Fruit fly (Drosophila melanogaster) whole organism, embryonic: ENCODE data around the gene CG32354.

Source experiments
- Aef1 ChIP-seq: fragments of 200-800 bp; sonication (Bioruptor generic); IDR thresholded peaks from 3 replicates; pipeline ENCODE4 v1.3.6; 2022; ENCODE audit warnings: missing biosample characterization, missing genetic modification characterization
- Atf-2 ChIP-seq: fragments of 200-800 bp; sonication (Bioruptor generic); optimal IDR thresholded peaks from 2 replicates; lab custom pipeline; 2016; ENCODE audit warnings: missing biosample characterization, missing genetic modification characterization
- CG10366 ChIP-seq: fragments of 200-800 bp; sonication (Bioruptor generic); IDR thresholded peaks from 2 replicates; pipeline ENCODE4 v1.3.6; 2022; ENCODE audit warnings: missing biosample characterization, missing genetic modification characterization
- CG10565 ChIP-seq: fragments of 200-800 bp; sonication (Bioruptor generic); optimal IDR thresholded peaks from 3 replicates; lab custom pipeline; 2016; ENCODE audit warnings: missing biosample characterization, mild to moderate bottlenecking, missing genetic modification characterization
- CG11398 ChIP-seq: fragments of 200-800 bp; sonication (Bioruptor generic); optimal IDR thresholded peaks from 2 replicates; lab custom pipeline; 2016; ENCODE audit warnings: missing biosample characterization, missing genetic modification characterization
- CG11560 ChIP-seq: fragments of 200-800 bp; sonication (Bioruptor generic); IDR thresholded peaks from 3 replicates; pipeline ENCODE4 v1.3.6; 2022; ENCODE audit warnings: missing biosample characterization, missing genetic modification characterization
- CG12744 ChIP-seq: fragments of 200-800 bp; sonication (Bioruptor generic); optimal IDR thresholded peaks from 2 replicates; lab custom pipeline; 2016; ENCODE audit warnings: missing biosample characterization, missing genetic modification characterization
- CG14050 ChIP-seq: fragments of 200-800 bp; sonication (Bioruptor generic); IDR thresholded peaks from 3 replicates; pipeline ENCODE4 v1.3.6; 2022; ENCODE audit warnings: missing biosample characterization, missing genetic modification characterization
- CG15601 ChIP-seq: fragments of 200-800 bp; sonication (Bioruptor generic); optimal IDR thresholded peaks from 3 replicates; lab custom pipeline; 2019; ENCODE audit warnings: missing biosample characterization, mild to moderate bottlenecking, missing genetic modification characterization, moderate library complexity
- CG17385 ChIP-seq: fragments of 200-800 bp; sonication (Bioruptor generic); optimal IDR thresholded peaks from 3 replicates; lab custom pipeline; 2018; ENCODE audit warnings: missing biosample characterization, mild to moderate bottlenecking, missing genetic modification characterization
- CG2712 ChIP-seq: fragments of 200-800 bp; optimal IDR thresholded peaks from 3 replicates; lab custom pipeline; 2019; ENCODE audit warnings: missing biosample characterization, mild to moderate bottlenecking, missing genetic modification characterization, moderate library complexity
- CG3065 ChIP-seq: fragments of 200-800 bp; sonication (Bioruptor generic); optimal IDR thresholded peaks from 2 replicates; lab custom pipeline; 2016; ENCODE audit warnings: missing biosample characterization, missing genetic modification characterization
- CG5245 ChIP-seq: fragments of 200-800 bp; sonication (Bioruptor generic); optimal IDR thresholded peaks from 3 replicates; lab custom pipeline; 2016; ENCODE audit warnings: missing biosample characterization, missing genetic modification characterization
- CG6254 ChIP-seq: fragments of 200-800 bp; sonication (Bioruptor generic); optimal IDR thresholded peaks from 3 replicates; lab custom pipeline; 2017; ENCODE audit warnings: mild to moderate bottlenecking, missing biosample characterization, missing genetic modification reagents, missing genetic modification characterization
- CG6654 ChIP-seq: fragments of 200-800 bp; sonication (Bioruptor generic); optimal IDR thresholded peaks from 2 replicates; lab custom pipeline; 2017; ENCODE audit warnings: missing biosample characterization, mild to moderate bottlenecking, missing genetic modification characterization
- CG6689 ChIP-seq: fragments of 200-800 bp; sonication (Bioruptor generic); IDR thresholded peaks from 2 replicates; pipeline ENCODE4 v1.3.6; 2022; ENCODE audit warnings: missing biosample characterization, missing genetic modification characterization
- CG6791 ChIP-seq: fragments of 200-800 bp; sonication (Bioruptor generic); IDR thresholded peaks from 3 replicates; pipeline ENCODE4 v1.3.6; 2022; ENCODE audit warnings: missing biosample characterization, missing genetic modification characterization; ENCODE audit not compliant: partially characterized antibody
- CG6854 ChIP-seq: fragments of 200-800 bp; sonication (Bioruptor generic); optimal IDR thresholded peaks from 3 replicates; lab custom pipeline; 2017; ENCODE audit warnings: missing biosample characterization, mild to moderate bottlenecking, missing genetic modification characterization
- CG8388 ChIP-seq: fragments of 200-800 bp; sonication (Bioruptor generic); optimal IDR thresholded peaks from 2 replicates; lab custom pipeline; 2019; ENCODE audit warnings: missing biosample characterization, mild to moderate bottlenecking, missing genetic modification characterization, moderate library complexity
- CG8765 ChIP-seq: fragments of 200-800 bp; sonication (Bioruptor generic); IDR thresholded peaks from 2 replicates; pipeline ENCODE4 v1.3.6; 2022; ENCODE audit warnings: missing biosample characterization, missing genetic modification characterization
- CG8924 ChIP-seq: fragments of 200-800 bp; optimal IDR thresholded peaks from 3 replicates; lab custom pipeline; 2019; ENCODE audit warnings: missing biosample characterization, mild to moderate bottlenecking, missing genetic modification characterization, moderate library complexity
- CG9727 ChIP-seq: fragments of 200-800 bp; sonication (Bioruptor generic); optimal IDR thresholded peaks from 3 replicates; lab custom pipeline; 2017; ENCODE audit warnings: missing biosample characterization, mild to moderate bottlenecking, missing genetic modification characterization
- CG9797 ChIP-seq: fragments of 200-800 bp; sonication (Bioruptor generic); optimal IDR thresholded peaks from 3 replicates; lab custom pipeline; 2018; ENCODE audit warnings: missing biosample characterization, mild to moderate bottlenecking, missing genetic modification characterization
- CoRest ChIP-seq: fragments of 200-800 bp; sonication (Bioruptor generic); optimal IDR thresholded peaks from 3 replicates; lab custom pipeline; 2018; ENCODE audit warnings: missing biosample characterization, mild to moderate bottlenecking, missing genetic modification characterization, moderate library complexity
- Deaf1 ChIP-seq: fragments of 200-800 bp; optimal IDR thresholded peaks from 3 replicates; lab custom pipeline; 2019; ENCODE audit warnings: missing biosample characterization, mild to moderate bottlenecking, missing genetic modification characterization, moderate library complexity
- Dll ChIP-seq: fragments of 200-800 bp; sonication (Bioruptor generic); IDR thresholded peaks from 4 replicates; pipeline ENCODE4 v1.3.6; 2022; ENCODE audit warnings: missing biosample characterization, missing genetic modification characterization; ENCODE audit not compliant: partially characterized antibody
- Doc2 ChIP-seq: fragments of 200-800 bp; sonication (Bioruptor generic); IDR thresholded peaks from 2 replicates; pipeline ENCODE4 v1.3.6; 2022; ENCODE audit warnings: missing biosample characterization, missing genetic modification characterization
- Eip74EF ChIP-seq, 2 experiments: fragments of 200-800 bp in 1 of 2; fragments of >200 bp in 1 of 2; sonication (Bioruptor generic) in 1 of 2; optimal IDR thresholded peaks; 2 replicates each; lab custom pipeline; 2017 to 2019; ENCODE audit warnings: missing biosample characterization in 2 of 2, missing genetic modification characterization in 2 of 2, mild to moderate bottlenecking in 1 of 2, moderate library complexity in 1 of 2
- GATAe ChIP-seq: fragments of 200-800 bp; sonication (Bioruptor generic); conservative IDR thresholded peaks from 2 replicates; pipeline ENCODE4 v1.3.6; 2022; ENCODE audit warnings: missing biosample characterization, missing genetic modification characterization
- Hr78 ChIP-seq, 2 experiments: fragments of 200-800 bp in 1 of 2; fragments of >200 bp in 1 of 2; sonication (Bioruptor generic) in 1 of 2; optimal IDR thresholded peaks; 2 replicates each; lab custom pipeline; 2017 to 2019; ENCODE audit warnings: missing biosample characterization in 2 of 2, missing genetic modification characterization in 2 of 2, mild to moderate bottlenecking in 1 of 2, moderate library complexity in 1 of 2
- Lhr ChIP-seq: fragments of 200-800 bp; sonication (Bioruptor generic); optimal IDR thresholded peaks from 3 replicates; lab custom pipeline; 2017; ENCODE audit warnings: mild to moderate bottlenecking, missing biosample characterization, missing genetic modification reagents, missing genetic modification characterization
- Nf-YC ChIP-seq: fragments of 200-800 bp; optimal IDR thresholded peaks from 3 replicates; lab custom pipeline; 2019; ENCODE audit warnings: missing biosample characterization, mild to moderate bottlenecking, missing genetic modification characterization, moderate library complexity
- Oaz ChIP-seq: fragments of 200-800 bp; sonication (Bioruptor generic); IDR thresholded peaks from 2 replicates; pipeline ENCODE4 v1.3.6; 2022; ENCODE audit warnings: missing biosample characterization, missing genetic modification characterization
- PHDP ChIP-seq: fragments of 200-800 bp; sonication (Bioruptor generic); optimal IDR thresholded peaks from 3 replicates; lab custom pipeline; 2018; ENCODE audit warnings: missing biosample characterization, mild to moderate bottlenecking, missing genetic modification characterization, moderate library complexity
- Ravus ChIP-seq: fragments of 200-800 bp; sonication (Bioruptor generic); IDR thresholded peaks from 2 replicates; pipeline ENCODE4 v1.3.6; 2022; ENCODE audit warnings: missing biosample characterization, missing genetic modification characterization
- Scr ChIP-seq: fragments of 200-800 bp; sonication (Bioruptor generic); IDR thresholded peaks from 2 replicates; pipeline ENCODE4 v1.3.6; 2022; ENCODE audit warnings: missing biosample characterization, missing genetic modification characterization; ENCODE audit not compliant: partially characterized antibody
- Six4 ChIP-seq: fragments of 200-800 bp; sonication (Bioruptor generic); optimal IDR thresholded peaks from 2 replicates; lab custom pipeline; 2016; ENCODE audit warnings: missing biosample characterization, missing genetic modification characterization
- Trl ChIP-seq, 3 experiments: fragments of >200 bp in 2 of 3; fragments of 200-800 bp in 1 of 3; sonication (Bioruptor generic) in 1 of 3; optimal IDR thresholded peaks; 2 replicates in 1 of 3; 3 replicates in 2 of 3; lab custom pipeline; 2016 to 2017; ENCODE audit warnings: missing biosample characterization in 1 of 3, missing genetic modification characterization in 1 of 3
- aop ChIP-seq: fragments of 200-800 bp; sonication (Bioruptor generic); IDR thresholded peaks from 2 replicates; pipeline ENCODE4 v1.3.6; 2022; ENCODE audit warnings: missing biosample characterization, missing genetic modification characterization
- dmrt11E ChIP-seq: fragments of 200-800 bp; sonication (Bioruptor generic); optimal IDR thresholded peaks from 3 replicates; lab custom pipeline; 2018; ENCODE audit warnings: missing biosample characterization, mild to moderate bottlenecking, missing genetic modification characterization, moderate library complexity
- eyg ChIP-seq: fragments of 200-800 bp; sonication (Bioruptor generic); optimal IDR thresholded peaks from 3 replicates; lab custom pipeline; 2016; ENCODE audit warnings: missing biosample characterization, missing genetic modification characterization
- lola ChIP-seq, 3 experiments: fragments of >200 bp in 2 of 3; fragments of 200-800 bp in 1 of 3; sonication (Bioruptor generic) in 1 of 3; optimal IDR thresholded peaks; 2 replicates each; lab custom pipeline; 2017 to 2019; ENCODE audit warnings: missing biosample characterization in 3 of 3, missing genetic modification characterization in 3 of 3, mild to moderate bottlenecking in 1 of 3, moderate library complexity in 1 of 3
- nerfin-2 ChIP-seq: fragments of 200-800 bp; sonication (Bioruptor generic); IDR thresholded peaks from 2 replicates; pipeline ENCODE4 v1.3.6; 2022; ENCODE audit warnings: missing biosample characterization, missing genetic modification characterization; ENCODE audit not compliant: partially characterized antibody
- p53 ChIP-seq: fragments of 200-800 bp; sonication (Bioruptor generic); optimal IDR thresholded peaks from 2 replicates; lab custom pipeline; 2016; ENCODE audit warnings: missing biosample characterization, missing genetic modification characterization
- scrt ChIP-seq: fragments of 200-800 bp; sonication (Bioruptor generic); optimal IDR thresholded peaks from 2 replicates; lab custom pipeline; 2018; ENCODE audit warnings: missing biosample characterization, mild to moderate bottlenecking, missing genetic modification characterization, moderate library complexity
- sens-2 ChIP-seq: fragments of 200-800 bp; sonication (Bioruptor generic); IDR thresholded peaks from 2 replicates; pipeline ENCODE4 v1.3.6; 2022; ENCODE audit warnings: missing biosample characterization, missing genetic modification characterization
- sim ChIP-seq: fragments of 200-800 bp; sonication (Bioruptor generic); IDR thresholded peaks from 2 replicates; pipeline ENCODE4 v1.3.6; 2022; ENCODE audit warnings: missing biosample characterization, missing genetic modification characterization
- slou ChIP-seq: fragments of 200-800 bp; sonication (Bioruptor generic); optimal IDR thresholded peaks from 3 replicates; lab custom pipeline; 2016; ENCODE audit warnings: missing biosample characterization, missing genetic modification characterization
- sug ChIP-seq: fragments of 200-800 bp; optimal IDR thresholded peaks from 2 replicates; lab custom pipeline; 2019; ENCODE audit warnings: missing biosample characterization, mild to moderate bottlenecking, missing genetic modification characterization, moderate library complexity
- vfl ChIP-seq: fragments of 200-800 bp; sonication (Bioruptor generic); optimal IDR thresholded peaks from 2 replicates; lab custom pipeline; 2016; ENCODE audit warnings: missing biosample characterization, missing genetic modification characterization

The CG32354 gene

dm6 chr3L:8423156-8423555, 1.2 kb upstream of the CG32354 start (continued):
- TF ChIP-seq CG6654 (no peak), p53 (GFP tag; lab: Kevin White, UChicago) (no peak), slou (GFP tag; lab: Kevin White, UChicago) (no peak), CoRest (tag; lab: Kevin White, UChicago) (peak; percentile 21), CG6254 (GFP tag; lab: Kevin White, UChicago) (no peak), sim (no peak), scrt (GFP tag; lab: Kevin White, UChicago) (no peak), CG8388 (GFP tag; lab: Kevin White, UChicago) (peak; percentile 6), sens-2 (GFP tag; lab: Robert Waterston, UW) (no peak), CG5245 (GFP tag; lab: Kevin White, UChicago) (no peak), dmrt11E (tag; lab: Kevin White, UChicago) (peak; percentile 9), GATAe (GFP tag; lab: Robert Waterston, UW) (no peak), lola (GFP tag; optimal IDR thresholded peaks at IDR 0.05; lab: Kevin White, UChicago) (peak in 1 of 3 experiments; percentile 38), Lhr (GFP tag; lab: Kevin White, UChicago) (no peak), Nf-YC (tag; lab: Kevin White, UChicago) (no peak), CG11398 (GFP tag; lab: Kevin White, UChicago) (no peak), CG3065 (GFP tag; lab: Kevin White, UChicago) (no peak), Hr78 (GFP tag; optimal IDR thresholded peaks at IDR 0.05; lab: Kevin White, UChicago) (peak in 1 of 2 experiments; percentile 17), CG12744 (GFP tag; lab: Kevin White, UChicago) (no peak), CG14050 (GFP tag; lab: Robert Waterston, UW) (no peak), CG2712 (tag; lab: Kevin White, UChicago) (peak; percentile 20), Eip74EF (GFP tag; optimal IDR thresholded peaks at IDR 0.05; lab: Kevin White, UChicago) (peak in 1 of 2 experiments; percentile 32), aop (GFP tag; lab: Robert Waterston, UW) (no peak), Ravus (GFP tag; lab: Robert Waterston, UW) (no peak), CG10565 (GFP tag; lab: Kevin White, UChicago) (no peak), CG8924 (tag; lab: Kevin White, UChicago) (no peak), PHDP (tag; lab: Kevin White, UChicago) (peak; percentile 1), nerfin-2 (GFP tag; lab: Robert Waterston, UW) (no peak), CG11560 (no peak), CG6791 (GFP tag; lab: Robert Waterston, UW) (no peak), CG9727 (GFP tag; lab: Kevin White, UChicago) (no peak), CG17385 (peak; percentile 7), vfl (GFP tag; lab: Kevin White, UChicago) (no peak), CG8765 (GFP tag; lab: Robert Waterston, UW) (no peak), CG15601 (tag; lab: Kevin White, UChicago) (no peak), Atf-2 (GFP tag; lab: Kevin White, UChicago) (no peak), Six4 (GFP tag; lab: Kevin White, UChicago) (peak; percentile 26), CG9797 (no peak), Doc2 (GFP tag; lab: Robert Waterston, UW) (no peak), CG10366 (no peak), Oaz (no peak), eyg (GFP tag; lab: Kevin White, UChicago) (no peak), Aef1 (GFP tag; lab: Robert Waterston, UW) (no peak), Dll (GFP tag; lab: Robert Waterston, UW) (no peak), CG6689 (GFP tag; lab: Robert Waterston, UW) (0 out of 2 replicates have a peak, but pooled peaks have one; percentile 24), Trl (optimal IDR thresholded peaks at IDR 0.05; lab: Kevin White, UChicago) (no peak), Trl (GFP tag; optimal IDR thresholded peaks at IDR 0.05; lab: Kevin White, UChicago) (no peak), CG6854 (GFP tag; lab: Kevin White, UChicago) (no peak), Deaf1 (tag; lab: Kevin White, UChicago) (no peak), sug (no peak), Scr (GFP tag; lab: Robert Waterston, UW) (no peak)
